Fruit fly (Drosophila melanogaster) whole organism, pupa: ENCODE results near the gene Awh.

Source experiments
- CG34367 ChIP-seq: fragments of 200-800 bp; sonication (Bioruptor generic); optimal IDR thresholded peaks from 2 replicates; lab custom pipeline; 2018; ENCODE audit warnings: missing biosample characterization, mild to moderate bottlenecking, missing genetic modification characterization
- Pif1A ChIP-seq: fragments of 200-800 bp; sonication (Bioruptor generic); optimal IDR thresholded peaks from 3 replicates; lab custom pipeline; 2016; ENCODE audit warnings: missing biosample characterization, missing genetic modification characterization

DNA sequence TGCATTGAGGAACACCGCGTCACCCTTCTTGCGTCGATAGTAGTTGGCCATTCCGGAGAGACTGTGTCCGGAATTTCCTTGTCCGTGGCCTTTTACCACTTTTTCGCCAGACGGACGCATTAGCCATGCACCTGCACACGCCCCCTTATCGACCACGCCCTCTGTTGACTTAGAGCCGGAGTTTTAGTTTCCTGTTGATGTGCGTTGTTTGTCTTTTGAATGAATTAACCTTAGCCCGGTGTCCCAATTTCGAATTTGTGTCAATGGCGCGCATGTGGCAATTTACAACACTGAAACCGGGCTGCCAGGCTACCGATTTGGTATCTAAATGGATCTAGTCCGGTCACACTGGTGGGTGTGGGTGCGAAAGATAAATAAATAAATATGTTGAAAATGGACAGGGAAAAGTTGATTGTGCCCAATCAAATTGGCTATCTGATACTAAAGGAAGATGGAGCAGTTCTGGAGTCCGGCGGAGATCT is 50.6 kb downstream of the Awh start, which contains the start of the genes Gr63a and Lamtor4:
- TF ChIP-seq Pif1A (no peak), CG34367 (tag; lab: Kevin White, UChicago) (no peak)
